Fruit fly (Drosophila melanogaster): ENCODE measurements around the gene Oatp74D.

dm6 chr3L:17486794-17487726 lies at the start of gene Oatp74D:
- TF ChIP-seq CG8478 (optimal IDR thresholded peaks at IDR 0.05) (no peak), CTCF (optimal IDR thresholded peaks at IDR 0.05) (no peak)
